Worm (Caenorhabditis elegans) whole organism, L4 larva: ENCODE results near the gene unc-2.
A peak's percentile ranks its signal among the peaks of the same experiment; 100 is the strongest.

ENCODE experiments used
- D1046.2 ChIP-seq: fragments of 200-800 bp; sonication (Bioruptor generic); IDR thresholded peaks from 2 replicates; pipeline ENCODE4 v1.3.6; 2022; ENCODE audit warnings: missing genetic modification characterization, missing compliant biosample characterization
- F10B5.3 ChIP-seq: sonication (generic microtip); optimal IDR thresholded peaks from 2 replicates; lab custom pipeline; 2016; ENCODE audit warnings: mild to moderate bottlenecking, missing genetic modification characterization, missing compliant biosample characterization
- F26F4.8 ChIP-seq: fragments of 200-800 bp; sonication (Bioruptor generic); conservative IDR thresholded peaks from 2 replicates; pipeline ENCODE4 v1.3.6; 2022; ENCODE audit warnings: missing genetic modification characterization, missing compliant biosample characterization
- R02D3.7 ChIP-seq: fragments of 150-350 bp; sonication (generic microtip); optimal IDR thresholded peaks from 3 replicates; lab custom pipeline; 2014; ENCODE audit warnings: missing biosample characterization, missing genetic modification characterization
- Y48G9A.11 ChIP-seq: fragments of 200-800 bp; sonication (Bioruptor generic); IDR thresholded peaks from 2 replicates; pipeline ENCODE4 v1.3.6; 2022; ENCODE audit warnings: missing genetic modification reagents, missing genetic modification characterization, missing compliant biosample characterization
- ZK546.5 ChIP-seq, 2 experiments: sonication (generic microtip); optimal IDR thresholded peaks; 2 replicates each; lab custom pipeline; 2017; ENCODE audit warnings: missing biosample characterization in 2 of 2, missing genetic modification characterization in 2 of 2
- aha-1 ChIP-seq: fragments of 150-350 bp; peaks from one replicate; lab custom pipeline; 2014; ENCODE audit warnings: missing biosample characterization, missing genetic modification characterization
- aly-2 ChIP-seq: sonication (generic microtip); optimal IDR thresholded peaks from 2 replicates; lab custom pipeline; 2018; ENCODE audit warnings: missing biosample characterization, missing genetic modification characterization
- attf-4 ChIP-seq: sonication (generic microtip); optimal IDR thresholded peaks from 3 replicates; lab custom pipeline; 2017; ENCODE audit warnings: missing biosample characterization, missing genetic modification characterization
- ceh-28 ChIP-seq: fragments of 150-350 bp; optimal IDR thresholded peaks from 2 replicates; lab custom pipeline; 2014; ENCODE audit warnings: missing biosample characterization, missing genetic modification reagents, missing genetic modification characterization
- ceh-32 ChIP-seq: sonication (generic microtip); optimal IDR thresholded peaks from 2 replicates; lab custom pipeline; 2016; ENCODE audit warnings: mild to moderate bottlenecking, missing genetic modification characterization, missing compliant biosample characterization; ENCODE audit not compliant: poor library complexity
- ceh-44 ChIP-seq: fragments of 200-800 bp; sonication (Bioruptor generic); IDR thresholded peaks from 2 replicates; pipeline ENCODE4 v1.3.6; 2022; ENCODE audit warnings: missing genetic modification reagents, missing genetic modification characterization, missing compliant biosample characterization
- ceh-62 ChIP-seq: sonication (generic microtip); optimal IDR thresholded peaks from 2 replicates; lab custom pipeline; 2017; ENCODE audit warnings: missing biosample characterization, missing genetic modification characterization
- ceh-82 ChIP-seq: sonication (generic microtip); optimal IDR thresholded peaks from 2 replicates; lab custom pipeline; 2017; ENCODE audit warnings: missing biosample characterization, missing genetic modification characterization
- ces-1 ChIP-seq: fragments of 150-350 bp; sonication (generic microtip); optimal IDR thresholded peaks from 4 replicates; lab custom pipeline; 2014; ENCODE audit warnings: missing biosample characterization, missing genetic modification reagents, missing genetic modification characterization
- ctbp-1 ChIP-seq: fragments of 200-800 bp; sonication (Bioruptor generic); IDR thresholded peaks from 2 replicates; pipeline ENCODE4 v1.3.6; 2022; ENCODE audit warnings: missing genetic modification reagents, missing genetic modification characterization, missing compliant biosample characterization
- daf-16 ChIP-seq, 3 experiments: sonication (generic microtip); optimal IDR thresholded peaks; 2 replicates each; lab custom pipeline; 2016 to 2017; ENCODE audit warnings: missing genetic modification characterization in 3 of 3, missing genetic modification reagents in 3 of 3, mild to moderate bottlenecking in 2 of 3, missing compliant biosample characterization in 2 of 3, missing biosample characterization in 1 of 3, moderate library complexity in 1 of 3
- daf-8 ChIP-seq: fragments of 200-800 bp; sonication (Bioruptor generic); IDR thresholded peaks from 2 replicates; pipeline ENCODE4 v1.3.6; 2022; ENCODE audit warnings: missing genetic modification characterization, missing compliant biosample characterization
- dmd-8 ChIP-seq: fragments of 200-800 bp; sonication (Bioruptor generic); IDR thresholded peaks from 2 replicates; pipeline ENCODE4 v1.3.6; 2022; ENCODE audit warnings: missing genetic modification characterization, missing compliant biosample characterization
- egl-43 ChIP-seq: fragments of 200-800 bp; sonication (Bioruptor generic); IDR thresholded peaks from 2 replicates; pipeline ENCODE4 v1.3.6; 2022; ENCODE audit warnings: missing genetic modification reagents, missing genetic modification characterization, missing compliant biosample characterization
- fkh-10 ChIP-seq: fragments of 150-350 bp; optimal IDR thresholded peaks from 2 replicates; lab custom pipeline; 2014; ENCODE audit warnings: missing biosample characterization, missing genetic modification reagents, missing genetic modification characterization
- fos-1 ChIP-seq: fragments of 150-350 bp; optimal IDR thresholded peaks from 2 replicates; lab custom pipeline; 2014; ENCODE audit warnings: missing biosample characterization, missing genetic modification characterization
- hif-1 ChIP-seq, 2 experiments: sonication (generic microtip); optimal IDR thresholded peaks; 2 replicates each; lab custom pipeline; 2016 to 2017; ENCODE audit warnings: missing compliant biosample characterization in 2 of 2, missing genetic modification characterization in 2 of 2, missing genetic modification reagents in 2 of 2, missing genotype in 2 of 2, mild to moderate bottlenecking in 1 of 2
- hlh-11 ChIP-seq: fragments of 200-800 bp; sonication (Bioruptor generic); optimal IDR thresholded peaks from 2 replicates; lab custom pipeline; 2018; ENCODE audit warnings: mild to moderate bottlenecking, missing genetic modification characterization, missing compliant biosample characterization
- hmg-1.1 ChIP-seq: fragments of 200-800 bp; sonication (Bioruptor generic); IDR thresholded peaks from 2 replicates; pipeline ENCODE4 v1.3.6; 2022; ENCODE audit warnings: missing genetic modification reagents, missing genetic modification characterization, missing compliant biosample characterization
- jun-1 ChIP-seq: fragments of 150-350 bp; optimal IDR thresholded peaks from 2 replicates; lab custom pipeline; 2014; ENCODE audit warnings: missing biosample characterization, missing genetic modification reagents, missing genetic modification characterization
- lin-1 ChIP-seq: fragments of 200-800 bp; sonication (Bioruptor generic); IDR thresholded peaks from 2 replicates; pipeline ENCODE4 v1.3.6; 2022; ENCODE audit warnings: missing genetic modification reagents, missing genetic modification characterization, missing compliant biosample characterization
- lin-15B ChIP-seq: fragments of 150-350 bp; sonication (generic microtip); optimal IDR thresholded peaks from 3 replicates; lab custom pipeline; 2014; ENCODE audit warnings: missing biosample characterization, missing genetic modification characterization
- lin-38 ChIP-seq: fragments of 200-800 bp; sonication (Bioruptor generic); IDR thresholded peaks from 2 replicates; pipeline ENCODE4 v1.3.6; 2022; ENCODE audit warnings: missing genetic modification reagents, missing genetic modification characterization, missing compliant biosample characterization
- lin-39 ChIP-seq: fragments of 150-350 bp; optimal IDR thresholded peaks from 2 replicates; lab custom pipeline; 2014; ENCODE audit warnings: missing biosample characterization, missing genetic modification reagents, missing genetic modification characterization
- lir-3 ChIP-seq: sonication (generic microtip); optimal IDR thresholded peaks from 2 replicates; lab custom pipeline; 2016; ENCODE audit warnings: mild to moderate bottlenecking, missing genetic modification characterization, missing compliant biosample characterization
- madf-5 ChIP-seq, 2 experiments: fragments of 200-800 bp; sonication (Bioruptor generic); IDR thresholded peaks; 2 replicates each; pipeline ENCODE4 v1.3.6; 2022; ENCODE audit warnings: missing compliant biosample characterization in 2 of 2, missing genetic modification characterization in 2 of 2
- mdt-29 ChIP-seq: fragments of 200-800 bp; sonication (Bioruptor generic); IDR thresholded peaks from 2 replicates; pipeline ENCODE4 v1.3.6; 2022; ENCODE audit warnings: missing genetic modification reagents, missing genetic modification characterization, missing compliant biosample characterization
- mep-1 ChIP-seq: fragments of 150-350 bp; sonication (generic microtip); optimal IDR thresholded peaks from 3 replicates; lab custom pipeline; 2014; ENCODE audit warnings: missing biosample characterization, missing genetic modification characterization
- mxl-2 ChIP-seq: fragments of 200-800 bp; sonication (Bioruptor generic); conservative IDR thresholded peaks from 2 replicates; pipeline ENCODE4 v1.3.6; 2022; ENCODE audit warnings: missing genetic modification reagents, missing genetic modification characterization, missing compliant biosample characterization
- mxl-3 ChIP-seq: fragments of 200-800 bp; sonication (Bioruptor generic); optimal IDR thresholded peaks from 2 replicates; lab custom pipeline; 2018; ENCODE audit warnings: mild to moderate bottlenecking, missing genetic modification characterization, missing compliant biosample characterization
- nhr-11 ChIP-seq: fragments of 150-350 bp; optimal IDR thresholded peaks from 2 replicates; lab custom pipeline; 2014; ENCODE audit warnings: missing biosample characterization, missing genetic modification characterization
- nhr-42 ChIP-seq: fragments of 200-800 bp; sonication (Bioruptor generic); IDR thresholded peaks from 2 replicates; pipeline ENCODE4 v1.3.6; 2022; ENCODE audit warnings: missing genetic modification characterization, missing compliant biosample characterization
- nhr-76 ChIP-seq: fragments of 150-350 bp; optimal IDR thresholded peaks from 2 replicates; lab custom pipeline; 2014; ENCODE audit warnings: missing biosample characterization, missing genetic modification characterization
- php-3 ChIP-seq: fragments of 200-800 bp; sonication (Bioruptor generic); IDR thresholded peaks from 2 replicates; pipeline ENCODE4 v1.3.6; 2022; ENCODE audit warnings: missing genetic modification reagents, missing genetic modification characterization, missing compliant biosample characterization
- pqm-1 ChIP-seq: sonication (generic microtip); optimal IDR thresholded peaks from 2 replicates; lab custom pipeline; 2017; ENCODE audit warnings: missing biosample characterization, missing genetic modification characterization
- rbr-2 ChIP-seq: sonication (generic microtip); optimal IDR thresholded peaks from 2 replicates; lab custom pipeline; 2016; ENCODE audit warnings: missing genotype, missing genetic modification characterization, missing compliant biosample characterization
- saeg-2 ChIP-seq: fragments of 200-800 bp; sonication (Bioruptor generic); IDR thresholded peaks from 2 replicates; pipeline ENCODE4 v1.3.6; 2022; ENCODE audit warnings: missing genetic modification reagents, missing genetic modification characterization, missing compliant biosample characterization
- snpc-1.2 ChIP-seq: fragments of 200-800 bp; sonication (Bioruptor generic); IDR thresholded peaks from 2 replicates; pipeline ENCODE4 v1.3.6; 2022; ENCODE audit warnings: missing genetic modification reagents, missing genetic modification characterization, missing compliant biosample characterization
- snpc-4 ChIP-seq: fragments of 150-350 bp; optimal IDR thresholded peaks from 2 replicates; lab custom pipeline; 2014; ENCODE audit warnings: missing biosample characterization, missing genetic modification characterization
- spr-1 ChIP-seq: sonication (generic microtip); optimal IDR thresholded peaks from 2 replicates; lab custom pipeline; 2016; ENCODE audit warnings: mild to moderate bottlenecking, missing genetic modification characterization, missing compliant biosample characterization
- tag-97 ChIP-seq: fragments of 200-800 bp; sonication (Bioruptor generic); IDR thresholded peaks from 2 replicates; pipeline ENCODE4 v1.3.6; 2022; ENCODE audit warnings: missing genetic modification characterization, missing compliant biosample characterization
- tra-1 ChIP-seq: fragments of 200-800 bp; sonication (Bioruptor generic); IDR thresholded peaks from 2 replicates; pipeline ENCODE4 v1.3.6; 2022; ENCODE audit warnings: missing genetic modification reagents, missing genetic modification characterization, missing compliant biosample characterization
- vab-7 ChIP-seq: fragments of 200-800 bp; sonication (Bioruptor generic); IDR thresholded peaks from 2 replicates; pipeline ENCODE4 v1.3.6; 2022; ENCODE audit warnings: missing genetic modification reagents, missing genetic modification characterization, missing compliant biosample characterization
- zag-1 ChIP-seq: fragments of 150-350 bp; optimal IDR thresholded peaks from 2 replicates; lab custom pipeline; 2014; ENCODE audit warnings: missing biosample characterization, missing genetic modification characterization
- zfp-2 ChIP-seq: sonication (generic microtip); optimal IDR thresholded peaks from 2 replicates; lab custom pipeline; 2016; ENCODE audit warnings: mild to moderate bottlenecking, missing genetic modification characterization, missing compliant biosample characterization
- zip-11 ChIP-seq: fragments of 200-800 bp; sonication (Bioruptor generic); IDR thresholded peaks from 2 replicates; pipeline ENCODE4 v1.3.6; 2022; ENCODE audit warnings: missing genetic modification characterization, missing compliant biosample characterization

Gene unc-2

DNA sequence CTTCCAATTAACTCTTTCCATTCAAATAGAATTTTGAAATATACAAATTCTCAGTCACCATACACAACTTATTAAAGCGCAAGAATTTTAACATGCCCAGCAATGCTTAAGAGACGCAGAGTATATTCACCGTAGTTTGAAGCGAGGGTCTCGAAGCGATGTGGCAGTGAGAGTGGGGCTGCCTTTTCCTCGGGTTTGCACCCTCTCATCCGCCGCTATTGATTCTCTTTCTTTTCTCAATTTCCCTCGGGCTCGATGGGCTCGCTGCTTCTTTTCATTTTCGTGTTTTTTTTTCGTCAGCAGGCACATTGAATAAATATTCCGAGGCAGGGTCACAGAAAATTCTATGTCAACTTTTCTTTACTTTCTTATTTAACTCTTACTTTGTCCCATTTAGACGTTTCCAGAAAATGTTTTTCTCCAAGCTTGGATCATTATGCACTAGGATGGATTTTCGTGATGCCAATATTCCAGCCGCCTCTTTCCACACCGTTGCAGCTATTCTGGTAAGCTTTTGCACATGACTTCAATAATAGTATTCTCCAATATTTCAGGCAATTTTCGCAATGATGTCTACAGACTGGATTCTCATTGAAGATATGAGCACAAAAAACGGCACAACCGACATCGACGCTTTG is 74.6 kb downstream of the unc-2 start, which contains the start of gene T14G11.1 (continued):
- peak; percentile 70 for TF ChIP-seq fkh-10 (GFP tag; lab: Kevin White, UChicago)
- TF ChIP-seq mep-1 (tag; lab: Kevin White, UChicago) = peak; percentile 82
- no peak for TF ChIP-seq zfp-2 (tag; lab: Kevin White, UChicago)
- TF ChIP-seq hlh-11 (tag; lab: Kevin White, UChicago) = peak; percentile 57
- no peak for TF ChIP-seq ceh-28
- no peak for TF ChIP-seq mxl-2 (GFP tag; lab: Robert Waterston, UW)
- TF ChIP-seq tag-97 (GFP tag; lab: Robert Waterston, UW) = no peak
- no peak for TF ChIP-seq mxl-3 (GFP tag; lab: Kevin White, UChicago)
- TF ChIP-seq lin-15B (tag; lab: Kevin White, UChicago) = no peak
- no peak for TF ChIP-seq F10B5.3 (tag; lab: Kevin White, UChicago)
- TF ChIP-seq ceh-32 = no peak
- no peak for TF ChIP-seq php-3 (GFP tag; lab: Robert Waterston, UW)
- TF ChIP-seq F26F4.8 = no peak
- TF ChIP-seq madf-5 (GFP tag; IDR thresholded peaks at IDR 0.05; lab: Robert Waterston, UW) = no peak
- TF ChIP-seq jun-1 (tag; lab: Kevin White, UChicago) = no peak
- no peak for TF ChIP-seq snpc-4 (tag; lab: Kevin White, UChicago)
- no peak for TF ChIP-seq snpc-1.2 (GFP tag; lab: Robert Waterston, UW)
- no peak for TF ChIP-seq lin-1 (GFP tag; lab: Robert Waterston, UW)
- peak; percentile 82 for TF ChIP-seq hmg-1.1
- no peak for TF ChIP-seq ceh-82 (tag; lab: Kevin White, UChicago)
- no peak for TF ChIP-seq mdt-29 (GFP tag; lab: Robert Waterston, UW)
- no peak for TF ChIP-seq zip-11 (GFP tag; lab: Robert Waterston, UW)
- no peak for TF ChIP-seq Y48G9A.11 (GFP tag; lab: Robert Waterston, UW)
- TF ChIP-seq hif-1 (tag; optimal IDR thresholded peaks at IDR 0.05; lab: Kevin White, UChicago) = peak in 1 of 2 experiments; percentile 57
- peak; percentile 74 for TF ChIP-seq rbr-2 (tag; lab: Kevin White, UChicago)
- TF ChIP-seq egl-43 (GFP tag; lab: Robert Waterston, UW) = no peak
- no peak for TF ChIP-seq ctbp-1 (GFP tag; lab: Robert Waterston, UW)
- no peak for TF ChIP-seq nhr-76
- TF ChIP-seq daf-8 (GFP tag; lab: Robert Waterston, UW) = no peak
- TF ChIP-seq D1046.2 (GFP tag; lab: Robert Waterston, UW) = no peak
- no peak for TF ChIP-seq lir-3 (tag; lab: Kevin White, UChicago)
- TF ChIP-seq attf-4 = no peak
- no peak for TF ChIP-seq nhr-42 (GFP tag; lab: Robert Waterston, UW)
- no peak for TF ChIP-seq zag-1
- no peak for TF ChIP-seq vab-7 (GFP tag; lab: Robert Waterston, UW)
- no peak for TF ChIP-seq ces-1 (GFP tag; lab: Kevin White, UChicago)
- no peak for TF ChIP-seq lin-39 (tag; lab: Kevin White, UChicago)
- peak; percentile 46 for TF ChIP-seq nhr-11
- TF ChIP-seq ceh-62 = no peak
- no peak for TF ChIP-seq aly-2
- peak in 1 of 2 experiments; percentile 26 for TF ChIP-seq daf-16 (GFP tag; optimal IDR thresholded peaks at IDR 0.05; lab: Kevin White, UChicago)
- TF ChIP-seq daf-16 (tag; optimal IDR thresholded peaks at IDR 0.05; lab: Kevin White, UChicago) = peak; percentile 49
- no peak for TF ChIP-seq tra-1
- no peak for TF ChIP-seq saeg-2 (GFP tag; lab: Robert Waterston, UW)
- TF ChIP-seq spr-1 (tag; lab: Kevin White, UChicago) = no peak
- TF ChIP-seq dmd-8 = no peak
- no peak for TF ChIP-seq pqm-1 (tag; lab: Kevin White, UChicago)
- TF ChIP-seq lin-38 (GFP tag; lab: Robert Waterston, UW) = no peak
- TF ChIP-seq ZK546.5 (tag; optimal IDR thresholded peaks at IDR 0.05; lab: Kevin White, UChicago) = no peak
- TF ChIP-seq ceh-44 (GFP tag; lab: Robert Waterston, UW) = no peak
- TF ChIP-seq aha-1 (tag; lab: Kevin White, UChicago) = no peak
- TF ChIP-seq fos-1 (tag; lab: Kevin White, UChicago) = no peak
- no peak for TF ChIP-seq R02D3.7
